Comparison of ENCODE assay signal across 1 fruit fly cellular context in genomic region chr2L:5799435-5800387, dm6.
A peak's percentile ranks its signal among the peaks of the same experiment; 100 is the strongest.
TF ChIP-seq lines count a peak whose summit lies in the region.

TSS of gene CG9171 (minus strand) at chr2L:5800253.

TF ChIP-seq in whole organism, embryonic, 481 proteins besides CTCF, POLR2A, EP300 and RAD21 (continued from another document and continues in another):
- no peak for TF ChIP-seq peb (GFP tag; IDR thresholded peaks at IDR 0.05; lab: Robert Waterston, UW)
- TF ChIP-seq Dad (GFP tag; optimal IDR thresholded peaks at IDR 0.05; lab: Kevin White, UChicago): no peak
- TF ChIP-seq crol (GFP tag; IDR thresholded peaks at IDR 0.05; lab: Robert Waterston, UW): peak; percentile 99
- TF ChIP-seq gsb-n (tag; optimal IDR thresholded peaks at IDR 0.05; lab: Kevin White, UChicago): no peak
- peak; percentile 38; the same call in 1 of the 3 replicates for TF ChIP-seq gce (GFP tag; IDR thresholded peaks at IDR 0.05; lab: Robert Waterston, UW)
- TF ChIP-seq CG11560 (tag; IDR thresholded peaks at IDR 0.05; lab: Robert Waterston, UW): no peak; the same call in 2 of the 3 replicates
- peak; percentile 8 for TF ChIP-seq bab2 (GFP tag; optimal IDR thresholded peaks at IDR 0.05; lab: Kevin White, UChicago)
- no peak for TF ChIP-seq CG1233 (GFP tag; optimal IDR thresholded peaks at IDR 0.05; lab: Kevin White, UChicago)
- peak; percentile 11 for TF ChIP-seq CG9215 (GFP tag; IDR thresholded peaks at IDR 0.05; lab: Robert Waterston, UW)
- no peak for TF ChIP-seq oc (tag; optimal IDR thresholded peaks at IDR 0.05; lab: Kevin White, UChicago)
- no peak for TF ChIP-seq CG13624 (GFP tag; optimal IDR thresholded peaks at IDR 0.05; lab: Kevin White, UChicago)
- TF ChIP-seq yki (optimal IDR thresholded peaks at IDR 0.05; lab: Kevin White, UChicago): peak; percentile 44
- no peak for TF ChIP-seq Oli (tag; optimal IDR thresholded peaks at IDR 0.05; lab: Kevin White, UChicago)
- TF ChIP-seq CG1832 (GFP tag; optimal IDR thresholded peaks at IDR 0.05; lab: Kevin White, UChicago): no peak
- no peak for TF ChIP-seq CG33557 (GFP tag; optimal IDR thresholded peaks at IDR 0.05; lab: Kevin White, UChicago)
- TF ChIP-seq Taf1 (GFP tag; IDR thresholded peaks at IDR 0.05; lab: Robert Waterston, UW): no peak
- TF ChIP-seq tup (GFP tag; optimal IDR thresholded peaks at IDR 0.05; lab: Kevin White, UChicago): no peak
- TF ChIP-seq Optix (GFP tag; IDR thresholded peaks at IDR 0.05; lab: Robert Waterston, UW): 0 out of 3 replicates have a peak, but pooled peaks have one; percentile 22
- 0 out of 2 replicates have a peak, but pooled peaks have one; percentile 7 for TF ChIP-seq CG10366 (GFP tag; IDR thresholded peaks at IDR 0.05; lab: Robert Waterston, UW)
- no peak for TF ChIP-seq h (optimal IDR thresholded peaks at IDR 0.05; lab: Kevin White, UChicago)
- TF ChIP-seq CG15601 (tag; optimal IDR thresholded peaks at IDR 0.05; lab: Kevin White, UChicago): peak; percentile 24
- TF ChIP-seq CG10147 (GFP tag; optimal IDR thresholded peaks at IDR 0.05; lab: Kevin White, UChicago): peak; percentile 9
- peak; percentile 55 for TF ChIP-seq Nf-YB (GFP tag; optimal IDR thresholded peaks at IDR 0.05; lab: Kevin White, UChicago)
- no peak for TF ChIP-seq CG7372 (GFP tag; IDR thresholded peaks at IDR 0.05; lab: Robert Waterston, UW)
- TF ChIP-seq CG11504 (tag; optimal IDR thresholded peaks at IDR 0.05; lab: Kevin White, UChicago): peak; percentile 57
- no peak for TF ChIP-seq slp2 (GFP tag; optimal IDR thresholded peaks at IDR 0.05; lab: Kevin White, UChicago)
- TF ChIP-seq en (GFP tag; optimal IDR thresholded peaks at IDR 0.05; lab: Kevin White, UChicago): no peak
- peak; percentile 13 for TF ChIP-seq sug (tag; optimal IDR thresholded peaks at IDR 0.05; lab: Kevin White, UChicago)
- no peak for TF ChIP-seq Kr (GFP tag; optimal IDR thresholded peaks at IDR 0.05; lab: Kevin White, UChicago)
- TF ChIP-seq sens (GFP tag; lab: Kevin White, UChicago): peak; percentile 76
- TF ChIP-seq CG4730 (GFP tag; IDR thresholded peaks at IDR 0.05; lab: Robert Waterston, UW): no peak
- no peak for TF ChIP-seq Lim3 (GFP tag; IDR thresholded peaks at IDR 0.05; lab: Robert Waterston, UW)
- peak; percentile 100 for TF ChIP-seq CG3163 (GFP tag; optimal IDR thresholded peaks at IDR 0.05; lab: Kevin White, UChicago)
- TF ChIP-seq CG34422 (GFP tag; IDR thresholded peaks at IDR 0.05; lab: Robert Waterston, UW): peak; percentile 54; the same call in 2 of the 3 replicates
- no peak for TF ChIP-seq Spps (tag; optimal IDR thresholded peaks at IDR 0.05; lab: Kevin White, UChicago)
- no peak for TF ChIP-seq run (tag; optimal IDR thresholded peaks at IDR 0.05; lab: Kevin White, UChicago)
- TF ChIP-seq tin (GFP tag; optimal IDR thresholded peaks at IDR 0.05; lab: Kevin White, UChicago): peak; percentile 23
- no peak for TF ChIP-seq CG5245 (GFP tag; optimal IDR thresholded peaks at IDR 0.05; lab: Kevin White, UChicago)
- no peak for TF ChIP-seq CG12219 (GFP tag; optimal IDR thresholded peaks at IDR 0.05; lab: Kevin White, UChicago)
- TF ChIP-seq CG7556 (GFP tag; optimal IDR thresholded peaks at IDR 0.05; lab: Kevin White, UChicago): peak; percentile 24
- TF ChIP-seq her (GFP tag; optimal IDR thresholded peaks at IDR 0.05; lab: Kevin White, UChicago): peak; percentile 14
- TF ChIP-seq Hr3 (GFP tag; optimal IDR thresholded peaks at IDR 0.05; lab: Kevin White, UChicago): no peak
- no peak for TF ChIP-seq pum (GFP tag; optimal IDR thresholded peaks at IDR 0.05; lab: Kevin White, UChicago)
- peak; percentile 97 for TF ChIP-seq CG9797 (GFP tag; optimal IDR thresholded peaks at IDR 0.05; lab: Kevin White, UChicago)
- TF ChIP-seq lmd (GFP tag; IDR thresholded peaks at IDR 0.05; lab: Robert Waterston, UW): peak; percentile 34; the same call in 1 of the 2 replicates
- no peak for TF ChIP-seq CG13775 (GFP tag; optimal IDR thresholded peaks at IDR 0.05; lab: Kevin White, UChicago)
- TF ChIP-seq ab (GFP tag; optimal IDR thresholded peaks at IDR 0.05; lab: Kevin White, UChicago): no peak
- TF ChIP-seq amos (GFP tag; IDR thresholded peaks at IDR 0.05; lab: Robert Waterston, UW; ENCODE audit: partially characterized antibody): peak; percentile 52; the same call in 1 of the 2 replicates
- TF ChIP-seq CG1529 (GFP tag; optimal IDR thresholded peaks at IDR 0.05; lab: Kevin White, UChicago): no peak
- TF ChIP-seq sisA (GFP tag; IDR thresholded peaks at IDR 0.05; lab: Robert Waterston, UW): no peak
- no peak for TF ChIP-seq corto (GFP tag; optimal IDR thresholded peaks at IDR 0.05; lab: Kevin White, UChicago)
- TF ChIP-seq CG2678 (tag; optimal IDR thresholded peaks at IDR 0.05; lab: Kevin White, UChicago): peak; percentile 33
- 0 out of 2 replicates have a peak, but pooled peaks have one; percentile 29 for TF ChIP-seq ranshi (GFP tag; IDR thresholded peaks at IDR 0.05; lab: Robert Waterston, UW)
- no peak for TF ChIP-seq CG15696 (tag; optimal IDR thresholded peaks at IDR 0.05; lab: Kevin White, UChicago)
- no peak for TF ChIP-seq ham (GFP tag; IDR thresholded peaks at IDR 0.05; lab: Robert Waterston, UW)
- TF ChIP-seq Tbp (GFP tag; optimal IDR thresholded peaks at IDR 0.05; lab: Kevin White, UChicago): no peak
- TF ChIP-seq tna (GFP tag; IDR thresholded peaks at IDR 0.05; lab: Robert Waterston, UW; ENCODE audit: partially characterized antibody): peak; percentile 11; the same call in 1 of the 2 replicates
- TF ChIP-seq exex (tag; optimal IDR thresholded peaks at IDR 0.05; lab: Kevin White, UChicago): peak; percentile 4
- TF ChIP-seq tap (tag; optimal IDR thresholded peaks at IDR 0.05; lab: Kevin White, UChicago): no peak
- peak; percentile 4; the same call in 1 of the 4 replicates for TF ChIP-seq Gug (GFP tag; IDR thresholded peaks at IDR 0.05; lab: Robert Waterston, UW)
- peak; percentile 65 for TF ChIP-seq cg (GFP tag; optimal IDR thresholded peaks at IDR 0.05; lab: Kevin White, UChicago)
- no peak for TF ChIP-seq NK7.1 (GFP tag; optimal IDR thresholded peaks at IDR 0.05; lab: Kevin White, UChicago)
- TF ChIP-seq CG3407 (GFP tag; optimal IDR thresholded peaks at IDR 0.05; lab: Kevin White, UChicago): no peak
- no peak; the same call in 1 of the 3 replicates for TF ChIP-seq CG34224 (GFP tag; IDR thresholded peaks at IDR 0.05; lab: Robert Waterston, UW; ENCODE audit: partially characterized antibody)
- TF ChIP-seq HLH54F (GFP tag; optimal IDR thresholded peaks at IDR 0.05; lab: Kevin White, UChicago): no peak
- TF ChIP-seq repo (GFP tag; optimal IDR thresholded peaks at IDR 0.05; lab: Kevin White, UChicago): no peak
- TF ChIP-seq zen2 (GFP tag; IDR thresholded peaks at IDR 0.05; lab: Robert Waterston, UW; ENCODE audit: partially characterized antibody): no peak
- peak; percentile 50 for TF ChIP-seq CG17359 (tag; optimal IDR thresholded peaks at IDR 0.05; lab: Kevin White, UChicago)
- TF ChIP-seq vfl (GFP tag; optimal IDR thresholded peaks at IDR 0.05; lab: Kevin White, UChicago): no peak
- TF ChIP-seq Side (GFP tag; optimal IDR thresholded peaks at IDR 0.05; lab: Kevin White, UChicago): peak; percentile 32
- TF ChIP-seq CG34376 (GFP tag; optimal IDR thresholded peaks at IDR 0.05; lab: Kevin White, UChicago): peak; percentile 62
- peak; percentile 99 for TF ChIP-seq Meics (GFP tag; optimal IDR thresholded peaks at IDR 0.05; lab: Kevin White, UChicago)
- TF ChIP-seq CG1603 (tag; optimal IDR thresholded peaks at IDR 0.05; lab: Kevin White, UChicago): peak; percentile 91
- TF ChIP-seq D (optimal IDR thresholded peaks at IDR 0.05; lab: Kevin White, UChicago): no peak
- no peak for TF ChIP-seq D (GFP tag; optimal IDR thresholded peaks at IDR 0.05; lab: Kevin White, UChicago)
- TF ChIP-seq Myb (GFP tag; optimal IDR thresholded peaks at IDR 0.05; lab: Kevin White, UChicago): peak; percentile 43
- no peak for TF ChIP-seq CG3281 (GFP tag; optimal IDR thresholded peaks at IDR 0.05; lab: Kevin White, UChicago)
- peak; percentile 28 for TF ChIP-seq ind (GFP tag; optimal IDR thresholded peaks at IDR 0.05; lab: Kevin White, UChicago)
- peak; percentile 7 for TF ChIP-seq cwo (GFP tag; optimal IDR thresholded peaks at IDR 0.05; lab: Kevin White, UChicago)
- TF ChIP-seq lola (GFP tag; optimal IDR thresholded peaks at IDR 0.05; lab: Kevin White, UChicago): peak in 1 of 3 experiments; percentile 96
- no peak for TF ChIP-seq CG18764 (GFP tag; optimal IDR thresholded peaks at IDR 0.05; lab: Kevin White, UChicago)
- TF ChIP-seq CG17361 (GFP tag; IDR thresholded peaks at IDR 0.05; lab: Robert Waterston, UW): peak; percentile 32; the same call in 2 of the 3 replicates
- TF ChIP-seq CG1647 (GFP tag; optimal IDR thresholded peaks at IDR 0.05; lab: Kevin White, UChicago): no peak
- no peak for TF ChIP-seq H2.0 (GFP tag; IDR thresholded peaks at IDR 0.05; lab: Robert Waterston, UW)
- TF ChIP-seq Rfx (GFP tag; IDR thresholded peaks at IDR 0.05; lab: Robert Waterston, UW): peak; percentile 68
- no peak for TF ChIP-seq CG18262 (tag; optimal IDR thresholded peaks at IDR 0.05; lab: Kevin White, UChicago)
- TF ChIP-seq CG10431 (GFP tag; optimal IDR thresholded peaks at IDR 0.05; lab: Kevin White, UChicago): peak; percentile 29
- no peak for TF ChIP-seq CG6813 (GFP tag; optimal IDR thresholded peaks at IDR 0.05; lab: Kevin White, UChicago)
- peak; percentile 45; the same call in 1 of the 2 replicates for TF ChIP-seq nerfin-2 (GFP tag; IDR thresholded peaks at IDR 0.05; lab: Robert Waterston, UW; ENCODE audit: partially characterized antibody)
- no peak for TF ChIP-seq esg (GFP tag; conservative IDR thresholded peaks at IDR 0.05; lab: Robert Waterston, UW)
- no peak for TF ChIP-seq CG7786 (GFP tag; optimal IDR thresholded peaks at IDR 0.05; lab: Kevin White, UChicago)
- TF ChIP-seq PHDP (tag; optimal IDR thresholded peaks at IDR 0.05; lab: Kevin White, UChicago): no peak
- no peak for TF ChIP-seq CG30431 (GFP tag; optimal IDR thresholded peaks at IDR 0.05; lab: Kevin White, UChicago)
- no peak for TF ChIP-seq Poxn (GFP tag; IDR thresholded peaks at IDR 0.05; lab: Robert Waterston, UW)
- TF ChIP-seq Mad (GFP tag; optimal IDR thresholded peaks at IDR 0.05; lab: Kevin White, UChicago): no peak
- no peak for TF ChIP-seq CG10654 (GFP tag; optimal IDR thresholded peaks at IDR 0.05; lab: Kevin White, UChicago)
- no peak for TF ChIP-seq hb (GFP tag; IDR thresholded peaks at IDR 0.05; lab: Robert Waterston, UW; ENCODE audit: partially characterized antibody)
- TF ChIP-seq eyg (GFP tag; optimal IDR thresholded peaks at IDR 0.05; lab: Kevin White, UChicago): no peak
- no peak for TF ChIP-seq HLH3B (GFP tag; IDR thresholded peaks at IDR 0.05; lab: Robert Waterston, UW)
- TF ChIP-seq CG4282 (GFP tag; optimal IDR thresholded peaks at IDR 0.05; lab: Kevin White, UChicago): no peak
- peak; percentile 30 for TF ChIP-seq zen (tag; optimal IDR thresholded peaks at IDR 0.05; lab: Kevin White, UChicago)
- TF ChIP-seq Six4 (GFP tag; optimal IDR thresholded peaks at IDR 0.05; lab: Kevin White, UChicago): no peak
- peak; percentile 50 for TF ChIP-seq CG2120 (GFP tag; optimal IDR thresholded peaks at IDR 0.05; lab: Kevin White, UChicago)
- peak; percentile 98 for TF ChIP-seq sqz (GFP tag; optimal IDR thresholded peaks at IDR 0.05; lab: Kevin White, UChicago)
- TF ChIP-seq CG11723 (GFP tag; optimal IDR thresholded peaks at IDR 0.05; lab: Kevin White, UChicago): no peak
- no peak for TF ChIP-seq cad (GFP tag; optimal IDR thresholded peaks at IDR 0.05; lab: Kevin White, UChicago)
- TF ChIP-seq nom (GFP tag; optimal IDR thresholded peaks at IDR 0.05; lab: Kevin White, UChicago): peak; percentile 64
- TF ChIP-seq C15 (GFP tag; IDR thresholded peaks at IDR 0.05; lab: Robert Waterston, UW): no peak
- no peak for TF ChIP-seq Xbp1 (GFP tag; optimal IDR thresholded peaks at IDR 0.05; lab: Kevin White, UChicago)
- no peak for TF ChIP-seq CG7271 (tag; optimal IDR thresholded peaks at IDR 0.05; lab: Kevin White, UChicago)
- peak; percentile 71 for TF ChIP-seq CG17186 (GFP tag; optimal IDR thresholded peaks at IDR 0.05; lab: Kevin White, UChicago)
- TF ChIP-seq CG4328 (GFP tag; optimal IDR thresholded peaks at IDR 0.05; lab: Kevin White, UChicago): no peak
- TF ChIP-seq twi (tag; optimal IDR thresholded peaks at IDR 0.05; lab: Kevin White, UChicago): no peak
- TF ChIP-seq CG6272 (GFP tag; IDR thresholded peaks at IDR 0.05; lab: Robert Waterston, UW): no peak
- TF ChIP-seq CG43689 (GFP tag; IDR thresholded peaks at IDR 0.05; lab: Robert Waterston, UW): no peak
- TF ChIP-seq bsh (GFP tag; optimal IDR thresholded peaks at IDR 0.05; lab: Kevin White, UChicago): peak; percentile 17 to 29
- no peak for TF ChIP-seq dimm (GFP tag; IDR thresholded peaks at IDR 0.05; lab: Robert Waterston, UW)
- TF ChIP-seq chn (GFP tag; optimal IDR thresholded peaks at IDR 0.05; lab: Kevin White, UChicago): no peak
- no peak for TF ChIP-seq hbn (GFP tag; IDR thresholded peaks at IDR 0.05; lab: Robert Waterston, UW; ENCODE audit: partially characterized antibody)
- peak in 1 of 3 experiments; percentile 4 for TF ChIP-seq Stat92E (GFP tag; optimal IDR thresholded peaks at IDR 0.05; lab: Kevin White, UChicago)
- peak; percentile 50; the same call in 1 of the 2 replicates for TF ChIP-seq CG8765 (GFP tag; IDR thresholded peaks at IDR 0.05; lab: Robert Waterston, UW)
- TF ChIP-seq dan (GFP tag; IDR thresholded peaks at IDR 0.05; lab: Robert Waterston, UW): no peak
- TF ChIP-seq mld (GFP tag; IDR thresholded peaks at IDR 0.05; lab: Robert Waterston, UW; ENCODE audit: partially characterized antibody): 0 out of 3 replicates have a peak, but pooled peaks have one; percentile 52
- TF ChIP-seq seq (GFP tag; IDR thresholded peaks at IDR 0.05; lab: Robert Waterston, UW): no peak; the same call in 1 of the 2 replicates
- TF ChIP-seq crp (GFP tag; optimal IDR thresholded peaks at IDR 0.05; lab: Kevin White, UChicago): peak in 1 of 2 experiments; percentile 78
- TF ChIP-seq ATbp (GFP tag; optimal IDR thresholded peaks at IDR 0.05; lab: Kevin White, UChicago): no peak
- TF ChIP-seq HLHmδ (GFP tag; optimal IDR thresholded peaks at IDR 0.05; lab: Kevin White, UChicago): peak; percentile 74
- TF ChIP-seq CG9437 (GFP tag; optimal IDR thresholded peaks at IDR 0.05; lab: Kevin White, UChicago): no peak
- TF ChIP-seq zf30C (GFP tag; optimal IDR thresholded peaks at IDR 0.05; lab: Kevin White, UChicago): peak; percentile 82
- TF ChIP-seq otp (GFP tag; IDR thresholded peaks at IDR 0.05; lab: Robert Waterston, UW): 0 out of 3 replicates have a peak, but pooled peaks have one; percentile 13
- TF ChIP-seq CG3838 (GFP tag; optimal IDR thresholded peaks at IDR 0.05; lab: Kevin White, UChicago): no peak
- TF ChIP-seq CG10267 (tag; optimal IDR thresholded peaks at IDR 0.05; lab: Kevin White, UChicago): peak; percentile 73
- TF ChIP-seq D19B (GFP tag; optimal IDR thresholded peaks at IDR 0.05; lab: Kevin White, UChicago): no peak
